Fruit fly (Drosophila melanogaster) whole organism, wandering third instar larva: ENCODE data around the gene CG14423.

ENCODE experiments used
- Abd-B ChIP-seq: fragments of >200 bp; optimal IDR thresholded peaks from 2 replicates; lab custom pipeline; 2017; ENCODE audit warnings: missing biosample characterization, missing genetic modification characterization
- CG32264 ChIP-seq: fragments of 200-800 bp; sonication (Bioruptor generic); optimal IDR thresholded peaks from 2 replicates; lab custom pipeline; 2016; ENCODE audit warnings: missing biosample characterization, missing genetic modification characterization
- CG9705 ChIP-seq: fragments of 200-800 bp; sonication (Bioruptor generic); optimal IDR thresholded peaks from 2 replicates; lab custom pipeline; 2018; ENCODE audit warnings: missing biosample characterization, mild to moderate bottlenecking, missing genetic modification characterization
- Dfd ChIP-seq: fragments of >200 bp; optimal IDR thresholded peaks from 2 replicates; lab custom pipeline; 2017; ENCODE audit warnings: missing biosample characterization, missing genetic modification characterization
- Dif ChIP-seq: fragments of 200-275, 200-300 bp; sonication (Bioruptor generic); optimal IDR thresholded peaks from 2 replicates; lab custom pipeline; 2018; ENCODE audit warnings: missing biosample characterization, missing genetic modification characterization; ENCODE audit not compliant: partially characterized antibody
- GATAd ChIP-seq: sonication (Bioruptor generic); optimal IDR thresholded peaks from 2 replicates; lab custom pipeline; 2016; ENCODE audit warnings: missing biosample characterization, missing genetic modification characterization
- HLH106 ChIP-seq: fragments of 200-800 bp; optimal IDR thresholded peaks from 3 replicates; lab custom pipeline; 2019; ENCODE audit warnings: missing biosample characterization, mild to moderate bottlenecking, missing genetic modification characterization, moderate library complexity
- Hr78 ChIP-seq: fragments of >200 bp; optimal IDR thresholded peaks from 2 replicates; lab custom pipeline; 2017; ENCODE audit warnings: missing biosample characterization, missing genetic modification characterization
- Hr83 ChIP-seq: fragments of 200-300 bp; sonication (Bioruptor generic); optimal IDR thresholded peaks from 2 replicates; lab custom pipeline; 2016; ENCODE audit warnings: missing biosample characterization, mild to moderate bottlenecking, missing genetic modification characterization, moderate library complexity; ENCODE audit not compliant: poor library complexity, severe bottlenecking
- Jra ChIP-seq: sonication (Bioruptor generic); optimal IDR thresholded peaks from 2 replicates; lab custom pipeline; 2016; ENCODE audit warnings: missing biosample characterization, missing genetic modification characterization
- Mio ChIP-seq: sonication (Bioruptor generic); optimal IDR thresholded peaks from 2 replicates; lab custom pipeline; 2016; ENCODE audit warnings: missing biosample characterization, missing genetic modification characterization
- Myc ChIP-seq: fragments of >200 bp; optimal IDR thresholded peaks from 2 replicates; lab custom pipeline; 2017
- N ChIP-seq: fragments of >200 bp; optimal IDR thresholded peaks from 2 replicates; lab custom pipeline; 2018; ENCODE audit warnings: missing biosample characterization, missing external identifiers, missing genetic modification characterization
- OdsH ChIP-seq: fragments of 200-800 bp; sonication (Bioruptor generic); optimal IDR thresholded peaks from 2 replicates; lab custom pipeline; 2016; ENCODE audit warnings: missing biosample characterization, mild to moderate bottlenecking, missing genetic modification characterization
- Rel ChIP-seq, 2 experiments: fragments of 200-800 bp; sonication (Bioruptor generic) in 1 of 2; optimal IDR thresholded peaks; 2 replicates in 1 of 2; 3 replicates in 1 of 2; lab custom pipeline; 2016 to 2019; ENCODE audit warnings: mild to moderate bottlenecking in 2 of 2, missing biosample characterization in 2 of 2, missing genetic modification characterization in 2 of 2, moderate library complexity in 1 of 2
- Sp1 ChIP-seq: fragments of 200-800 bp; sonication (Bioruptor generic); optimal IDR thresholded peaks from 3 replicates; lab custom pipeline; 2019; ENCODE audit warnings: missing biosample characterization, mild to moderate bottlenecking, missing genetic modification characterization, moderate library complexity
- br ChIP-seq: fragments of 200-800 bp; sonication (Bioruptor generic); optimal IDR thresholded peaks from 2 replicates; lab custom pipeline; 2016; ENCODE audit warnings: missing biosample characterization, missing genetic modification characterization
- dmrt93B ChIP-seq: fragments of 200-800 bp; sonication (Bioruptor generic); optimal IDR thresholded peaks from 2 replicates; lab custom pipeline; 2018; ENCODE audit warnings: missing biosample characterization, mild to moderate bottlenecking, missing genetic modification characterization
- dsf ChIP-seq: sonication (Bioruptor generic); optimal IDR thresholded peaks from 2 replicates; lab custom pipeline; 2016; ENCODE audit warnings: missing biosample characterization, missing genetic modification characterization, borderline replicate concordance
- ey ChIP-seq: fragments of 200-800 bp; sonication (Bioruptor generic); optimal IDR thresholded peaks from 2 replicates; lab custom pipeline; 2016; ENCODE audit warnings: missing biosample characterization, missing genetic modification characterization
- foxo ChIP-seq, 2 experiments: fragments of 200-800 bp; sonication (Bioruptor generic); optimal IDR thresholded peaks; 2 replicates in 1 of 2; 3 replicates in 1 of 2; lab custom pipeline; 2016 to 2017; ENCODE audit warnings: missing biosample characterization in 2 of 2, missing genetic modification characterization in 2 of 2
- fru ChIP-seq: fragments of 200-800 bp; sonication (Bioruptor generic); optimal IDR thresholded peaks from 3 replicates; lab custom pipeline; 2016; ENCODE audit warnings: missing biosample characterization, mild to moderate bottlenecking, missing genetic modification characterization
- h ChIP-seq: fragments of 200-800 bp; sonication (Bioruptor generic); optimal IDR thresholded peaks from 3 replicates; lab custom pipeline; 2016; ENCODE audit warnings: missing biosample characterization, mild to moderate bottlenecking, missing genetic modification characterization
- jim ChIP-seq: fragments of 175-275, 200-325 bp; sonication (Bioruptor generic); optimal IDR thresholded peaks from 2 replicates; lab custom pipeline; 2016; ENCODE audit warnings: missing biosample characterization, mild to moderate bottlenecking, missing genetic modification characterization
- lola ChIP-seq: fragments of >200 bp; optimal IDR thresholded peaks from 2 replicates; lab custom pipeline; 2017; ENCODE audit warnings: missing biosample characterization, missing genetic modification characterization
- pan ChIP-seq: fragments of >200 bp; optimal IDR thresholded peaks from 2 replicates; lab custom pipeline; 2017
- psq ChIP-seq: fragments of 200-800 bp; sonication (Bioruptor generic); optimal IDR thresholded peaks from 3 replicates; lab custom pipeline; 2017; ENCODE audit warnings: missing biosample characterization, mild to moderate bottlenecking, missing genetic modification characterization, moderate library complexity
- rgr ChIP-seq: fragments of 200-800 bp; sonication (Bioruptor generic); optimal IDR thresholded peaks from 3 replicates; lab custom pipeline; 2016; ENCODE audit warnings: missing biosample characterization, mild to moderate bottlenecking, missing genetic modification characterization
- sage ChIP-seq: fragments of 200-800 bp; sonication (Bioruptor generic); optimal IDR thresholded peaks from 2 replicates; lab custom pipeline; 2016; ENCODE audit warnings: missing biosample characterization, mild to moderate bottlenecking, missing genetic modification characterization
- tai ChIP-seq: sonication (Bioruptor generic); optimal IDR thresholded peaks from 2 replicates; lab custom pipeline; 2016; ENCODE audit warnings: missing biosample characterization, missing genetic modification characterization
- usp ChIP-seq: fragments of >200 bp; optimal IDR thresholded peaks from 2 replicates; lab custom pipeline; 2017; ENCODE audit warnings: missing biosample characterization, missing genetic modification characterization

The CG14423 gene

dm6 chrX:2945103-2945502, at the start of gene CG14423:
CG14423 (plus strand) TSS chrX:2945403.
- TF ChIP-seq sage (GFP tag; lab: Kevin White, UChicago): no peak
- TF ChIP-seq dsf (GFP tag; lab: Kevin White, UChicago): no peak
- no peak for TF ChIP-seq CG9705
- no peak for TF ChIP-seq tai (GFP tag; lab: Kevin White, UChicago)
- TF ChIP-seq Rel (GFP tag; optimal IDR thresholded peaks at IDR 0.05; lab: Kevin White, UChicago): no peak
- TF ChIP-seq Rel (tag; optimal IDR thresholded peaks at IDR 0.05; lab: Kevin White, UChicago): no peak
- TF ChIP-seq usp (GFP tag; lab: Kevin White, UChicago): no peak
- TF ChIP-seq HLH106: no peak
- no peak for TF ChIP-seq fru
- TF ChIP-seq dmrt93B (GFP tag; lab: Kevin White, UChicago): no peak
- no peak for TF ChIP-seq Dif (GFP tag; lab: Kevin White, UChicago)
- TF ChIP-seq CG32264: no peak
- no peak for TF ChIP-seq h
- no peak for TF ChIP-seq jim (GFP tag; lab: Kevin White, UChicago)
- no peak for TF ChIP-seq OdsH (GFP tag; lab: Kevin White, UChicago)
- no peak for TF ChIP-seq Hr83 (GFP tag; lab: Kevin White, UChicago)

- TF ChIP-seq GATAd (GFP tag; lab: Kevin White, UChicago): no peak
- no peak for TF ChIP-seq Myc (lab: Kevin White, UChicago)
- peak; percentile 3 for TF ChIP-seq Sp1
- TF ChIP-seq HLH106: peak; percentile 53
- no peak for TF ChIP-seq Jra (GFP tag; lab: Kevin White, UChicago)
- peak; percentile 92 for TF ChIP-seq Dfd (GFP tag; lab: Kevin White, UChicago)
- TF ChIP-seq br (GFP tag; lab: Kevin White, UChicago): peak; percentile 28
- no peak for TF ChIP-seq Mio
- TF ChIP-seq h: peak; percentile 45
- peak; percentile 39 for TF ChIP-seq dmrt93B (GFP tag; lab: Kevin White, UChicago)
- no peak for TF ChIP-seq Rel (GFP tag; optimal IDR thresholded peaks at IDR 0.05; lab: Kevin White, UChicago)
- no peak for TF ChIP-seq Rel (tag; optimal IDR thresholded peaks at IDR 0.05; lab: Kevin White, UChicago)
- TF ChIP-seq foxo (GFP tag; optimal IDR thresholded peaks at IDR 0.05; lab: Kevin White, UChicago): no peak
- peak; percentile 14 for TF ChIP-seq rgr (GFP tag; lab: Kevin White, UChicago)
- TF ChIP-seq N (GFP tag; lab: Kevin White, UChicago): no peak
- TF ChIP-seq OdsH (GFP tag; lab: Kevin White, UChicago): peak; percentile 0
- TF ChIP-seq usp (GFP tag; lab: Kevin White, UChicago): no peak
- peak; percentile 37 for TF ChIP-seq ey
- TF ChIP-seq, all 38 proteins: peak for 9
These were observed 38.0 kb upstream of the CG14423 start for dm6 chrX:2907105-2907694.

dm6 chrX:2912581-2912980, 32.6 kb upstream of the CG14423 start:
- TF ChIP-seq Myc (lab: Kevin White, UChicago) (no peak), Dfd (GFP tag; lab: Kevin White, UChicago) (peak; percentile 50)
- TF ChIP-seq, all 38 proteins: peak for 1

dm6 chrX:2914091-2914490, 31.1 kb upstream of the CG14423 start:
- TF ChIP-seq GATAd (GFP tag; lab: Kevin White, UChicago): no peak
- TF ChIP-seq tai (GFP tag; lab: Kevin White, UChicago): no peak
- no peak for TF ChIP-seq Myc (lab: Kevin White, UChicago)
- no peak for TF ChIP-seq Mio
- no peak for TF ChIP-seq HLH106
- no peak for TF ChIP-seq lola (GFP tag; lab: Kevin White, UChicago)
- TF ChIP-seq pan (lab: Kevin White, UChicago): no peak
- TF ChIP-seq psq (GFP tag; lab: Kevin White, UChicago): no peak
- no peak for TF ChIP-seq Hr78 (GFP tag; lab: Kevin White, UChicago)
- no peak for TF ChIP-seq Dif (GFP tag; lab: Kevin White, UChicago)
- no peak for TF ChIP-seq Abd-B (GFP tag; lab: Kevin White, UChicago)

DNA sequence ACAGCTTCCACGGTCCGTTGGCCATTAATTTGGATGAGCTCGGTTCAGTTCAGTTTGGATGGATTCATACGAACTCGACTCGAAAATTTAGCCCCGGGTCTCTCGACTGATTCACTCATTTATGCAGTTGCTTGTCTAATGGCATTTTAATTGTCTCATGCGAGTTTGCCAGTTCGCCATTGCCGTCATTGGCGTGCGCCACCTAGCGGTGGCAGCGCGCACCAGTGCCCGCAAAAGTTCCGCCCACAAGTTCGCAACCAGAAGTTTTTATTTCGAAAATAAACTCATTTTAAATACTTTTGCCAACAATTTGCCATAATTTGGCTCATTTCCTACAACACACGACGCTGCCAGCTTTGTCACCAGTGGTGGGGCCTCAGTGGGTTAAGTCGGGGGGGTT, 30.1 kb upstream of the CG14423 start:
- TF ChIP-seq Sp1: no peak
- no peak for TF ChIP-seq jim (GFP tag; lab: Kevin White, UChicago)
- TF ChIP-seq Dif (GFP tag; lab: Kevin White, UChicago): no peak
- TF ChIP-seq, all 38 proteins: peak for 0
